Fruit fly (Drosophila melanogaster) whole organism, embryonic: ENCODE results near the gene NfI.

ENCODE experiments used
- Adf1 ChIP-seq: fragments of 200-800 bp; sonication (Bioruptor generic); IDR thresholded peaks from 2 replicates; pipeline ENCODE4 v1.3.6; 2022; ENCODE audit warnings: missing biosample characterization, missing genetic modification characterization
- Blimp-1 ChIP-seq: fragments of 200-800 bp; sonication (Bioruptor generic); optimal IDR thresholded peaks from 3 replicates; lab custom pipeline; 2018; ENCODE audit warnings: missing biosample characterization, missing genetic modification characterization, mild to moderate bottlenecking, moderate library complexity, missing genetic modification reagents
- CG11456 ChIP-seq: fragments of 200-800 bp; sonication (Bioruptor generic); IDR thresholded peaks from 3 replicates; pipeline ENCODE4 v1.3.6; 2022; ENCODE audit warnings: missing biosample characterization, missing genetic modification characterization
- CG11723 ChIP-seq: fragments of 200-800 bp; sonication (Bioruptor generic); optimal IDR thresholded peaks from 2 replicates; lab custom pipeline; 2017; ENCODE audit warnings: missing biosample characterization, mild to moderate bottlenecking, missing genetic modification characterization
- CG12219 ChIP-seq: fragments of 200-800 bp; sonication (Bioruptor generic); optimal IDR thresholded peaks from 3 replicates; lab custom pipeline; 2018; ENCODE audit warnings: missing biosample characterization, mild to moderate bottlenecking, missing genetic modification characterization
- CG13894 ChIP-seq: fragments of 200-800 bp; sonication (Bioruptor generic); optimal IDR thresholded peaks from 3 replicates; lab custom pipeline; 2018; ENCODE audit warnings: missing biosample characterization, mild to moderate bottlenecking, missing genetic modification characterization, moderate library complexity
- CG1647 ChIP-seq: fragments of 200-800 bp; sonication (Bioruptor generic); optimal IDR thresholded peaks from 3 replicates; lab custom pipeline; 2016; ENCODE audit warnings: missing biosample characterization, missing genetic modification characterization
- CG18764 ChIP-seq: fragments of 200-800 bp; sonication (Bioruptor generic); optimal IDR thresholded peaks from 3 replicates; lab custom pipeline; 2016; ENCODE audit warnings: missing biosample characterization, missing genetic modification characterization
- CG2199 ChIP-seq: fragments of 200-800 bp; sonication (Bioruptor generic); IDR thresholded peaks from 3 replicates; pipeline ENCODE4 v1.3.6; 2022; ENCODE audit warnings: missing biosample characterization, missing genetic modification characterization
- CG30020 ChIP-seq: fragments of 200-800 bp; optimal IDR thresholded peaks from 2 replicates; lab custom pipeline; 2019; ENCODE audit warnings: missing biosample characterization, mild to moderate bottlenecking, missing genetic modification characterization, moderate library complexity
- CG32767 ChIP-seq: fragments of 200-800 bp; sonication (Bioruptor generic); IDR thresholded peaks from 2 replicates; pipeline ENCODE4 v1.3.6; 2022; ENCODE audit warnings: missing biosample characterization, missing genetic modification characterization
- CG7928 ChIP-seq: fragments of 200-800 bp; sonication (Bioruptor generic); optimal IDR thresholded peaks from 2 replicates; lab custom pipeline; 2017; ENCODE audit warnings: missing biosample characterization, mild to moderate bottlenecking, missing genetic modification characterization
- CG8290 ChIP-seq, 3 experiments: fragments of 200-800 bp; sonication (Bioruptor generic); optimal IDR thresholded peaks; 2 replicates each; lab custom pipeline; 2016 to 2019; ENCODE audit warnings: missing biosample characterization in 3 of 3, missing genetic modification characterization in 3 of 3, mild to moderate bottlenecking in 2 of 3, moderate library complexity in 1 of 3
- CG8478 ChIP-seq: fragments of >200 bp; optimal IDR thresholded peaks from 2 replicates; lab custom pipeline; 2018
- CG8765 ChIP-seq: fragments of 200-800 bp; sonication (Bioruptor generic); IDR thresholded peaks from 2 replicates; pipeline ENCODE4 v1.3.6; 2022; ENCODE audit warnings: missing biosample characterization, missing genetic modification characterization
- Ets65A ChIP-seq: fragments of 200-800 bp; sonication (Bioruptor generic); peaks from one replicate; lab custom pipeline; 2016; ENCODE audit warnings: missing biosample characterization, missing genetic modification characterization
- Ets97D ChIP-seq: fragments of 200-800 bp; sonication (Bioruptor generic); optimal IDR thresholded peaks from 3 replicates; lab custom pipeline; 2016; ENCODE audit warnings: missing biosample characterization, missing genetic modification characterization
- Gsc ChIP-seq: fragments of 200-800 bp; sonication (Bioruptor generic); IDR thresholded peaks from 2 replicates; pipeline ENCODE4 v1.3.6; 2022; ENCODE audit warnings: missing biosample characterization, missing genetic modification characterization
- Sry-β ChIP-seq: fragments of 200-800 bp; sonication (Bioruptor generic); optimal IDR thresholded peaks from 2 replicates; lab custom pipeline; 2018; ENCODE audit warnings: missing biosample characterization, mild to moderate bottlenecking, missing genetic modification characterization, moderate library complexity
- Sry-δ ChIP-seq: fragments of 200-800 bp; sonication (Bioruptor generic); optimal IDR thresholded peaks from 2 replicates; lab custom pipeline; 2016; ENCODE audit warnings: missing biosample characterization, missing genetic modification characterization
- Xbp1 ChIP-seq: fragments of 200-800 bp; sonication (Bioruptor generic); optimal IDR thresholded peaks from 3 replicates; lab custom pipeline; 2016; ENCODE audit warnings: missing biosample characterization, mild to moderate bottlenecking, missing genetic modification characterization
- ci ChIP-seq: fragments of 200-800 bp; sonication (Bioruptor generic); IDR thresholded peaks from 3 replicates; pipeline ENCODE4 v1.3.6; 2022; ENCODE audit warnings: missing biosample characterization, missing genetic modification characterization
- dan ChIP-seq: fragments of 200-800 bp; sonication (Bioruptor generic); IDR thresholded peaks from 2 replicates; pipeline ENCODE4 v1.3.6; 2022; ENCODE audit warnings: missing biosample characterization, missing genetic modification characterization
- dmrt99B ChIP-seq: fragments of 200-800 bp; sonication (Bioruptor generic); optimal IDR thresholded peaks from 2 replicates; lab custom pipeline; 2018; ENCODE audit warnings: missing biosample characterization, mild to moderate bottlenecking, missing genetic modification characterization, moderate library complexity
- ewg ChIP-seq: fragments of 200-800 bp; sonication (Bioruptor generic); optimal IDR thresholded peaks from 3 replicates; lab custom pipeline; 2017; ENCODE audit warnings: mild to moderate bottlenecking, missing biosample characterization, missing genetic modification reagents, missing genetic modification characterization
- ind ChIP-seq: fragments of 200-800 bp; sonication (Bioruptor generic); optimal IDR thresholded peaks from 3 replicates; lab custom pipeline; 2016; ENCODE audit warnings: missing biosample characterization, missing genetic modification characterization
- kah ChIP-seq: fragments of 200-800 bp; sonication (Bioruptor generic); optimal IDR thresholded peaks from 2 replicates; lab custom pipeline; 2018; ENCODE audit warnings: missing biosample characterization, mild to moderate bottlenecking, missing genetic modification characterization
- ken ChIP-seq: fragments of 200-800 bp; sonication (Bioruptor generic); IDR thresholded peaks from 3 replicates; pipeline ENCODE4 v1.3.6; 2022; ENCODE audit warnings: missing biosample characterization, missing genetic modification characterization
- repo ChIP-seq: fragments of 200-800 bp; sonication (Bioruptor generic); optimal IDR thresholded peaks from 2 replicates; lab custom pipeline; 2016; ENCODE audit warnings: missing biosample characterization, missing genetic modification characterization
- sc ChIP-seq, 3 experiments: fragments of >200 bp in 2 of 3; fragments of 200-800 bp in 1 of 3; sonication (Bioruptor generic) in 1 of 3; optimal IDR thresholded peaks; 2 replicates in 2 of 3; 3 replicates in 1 of 3; lab custom pipeline; 2017; ENCODE audit warnings: mild to moderate bottlenecking in 1 of 3, missing biosample characterization in 1 of 3, missing genetic modification characterization in 1 of 3, missing genetic modification reagents in 1 of 3
- slbo ChIP-seq: fragments of 200-800 bp; sonication (Bioruptor generic); IDR thresholded peaks from 2 replicates; pipeline ENCODE4 v1.3.6; 2022; ENCODE audit warnings: missing biosample characterization, missing genetic modification characterization
- stc ChIP-seq: fragments of 200-800 bp; sonication (Bioruptor generic); IDR thresholded peaks from 2 replicates; pipeline ENCODE4 v1.3.6; 2022; ENCODE audit warnings: missing biosample characterization, missing genetic modification characterization
- stwl ChIP-seq: fragments of 200-800 bp; sonication (Bioruptor generic); optimal IDR thresholded peaks from 3 replicates; lab custom pipeline; 2018; ENCODE audit warnings: missing biosample characterization, mild to moderate bottlenecking, missing genetic modification characterization, moderate library complexity
- sug ChIP-seq: fragments of 200-800 bp; optimal IDR thresholded peaks from 2 replicates; lab custom pipeline; 2019; ENCODE audit warnings: missing biosample characterization, mild to moderate bottlenecking, missing genetic modification characterization, moderate library complexity
- tx ChIP-seq: fragments of 200-800 bp; sonication (Bioruptor generic); optimal IDR thresholded peaks from 2 replicates; lab custom pipeline; 2016; ENCODE audit warnings: missing biosample characterization, missing genetic modification characterization
- unc-4 ChIP-seq: fragments of 200-800 bp; sonication (Bioruptor generic); IDR thresholded peaks from 2 replicates; pipeline ENCODE4 v1.3.6; 2022; ENCODE audit warnings: missing biosample characterization, missing genetic modification characterization; ENCODE audit not compliant: partially characterized antibody

Gene NfI

DNA sequence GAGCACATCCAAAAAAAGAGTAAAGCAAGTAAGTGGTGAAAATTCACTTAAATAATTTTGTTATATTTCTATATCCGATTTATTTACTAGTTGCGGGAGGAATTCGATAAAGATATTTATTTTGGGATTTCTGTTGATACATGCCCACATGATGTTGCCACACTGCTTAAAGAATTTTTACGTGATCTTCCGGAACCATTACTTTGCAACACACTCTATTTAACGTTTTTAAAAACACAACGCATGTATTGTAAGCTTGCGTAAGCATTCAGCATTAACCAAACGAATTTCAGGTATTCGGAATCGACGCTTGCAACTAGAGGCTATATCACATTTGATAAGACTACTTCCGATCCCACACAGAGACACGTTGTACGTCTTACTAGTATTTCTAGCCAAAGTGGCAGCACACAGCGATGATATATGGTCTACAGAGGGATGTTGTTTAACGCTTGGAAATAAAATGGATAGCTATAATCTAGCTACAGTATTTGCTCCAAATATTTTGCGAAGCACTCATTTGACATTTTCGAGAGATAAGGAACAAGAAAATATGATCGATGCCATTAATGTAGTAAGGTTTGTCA lies 14.6 kb downstream of the NfI start:
- TF ChIP-seq sc (optimal IDR thresholded peaks at IDR 0.05; lab: Kevin White, UChicago), result no peak
- no peak for TF ChIP-seq sc (GFP tag; optimal IDR thresholded peaks at IDR 0.05; lab: Kevin White, UChicago)
- peak; percentile 15 for TF ChIP-seq Sry-δ (GFP tag; lab: Kevin White, UChicago)
- peak; percentile 92; the same call in 2 of the 3 replicates for TF ChIP-seq CG2199 (GFP tag; lab: Robert Waterston, UW)
- no peak for TF ChIP-seq kah (GFP tag; lab: Kevin White, UChicago)
- TF ChIP-seq Sry-β, result peak; percentile 66
- TF ChIP-seq CG8290 (GFP tag; optimal IDR thresholded peaks at IDR 0.05; lab: Kevin White, UChicago), result peak; percentile 62
- peak; percentile 24 to 30 for TF ChIP-seq CG8290 (tag; optimal IDR thresholded peaks at IDR 0.05; lab: Kevin White, UChicago)
- TF ChIP-seq Ets65A, result peak; percentile 89
- TF ChIP-seq sug (tag; lab: Kevin White, UChicago), result peak; percentile 60
- peak; percentile 2 for TF ChIP-seq CG11723
- no peak for TF ChIP-seq dmrt99B (tag; lab: Kevin White, UChicago)
- peak; percentile 71 for TF ChIP-seq CG30020 (tag; lab: Kevin White, UChicago)
- TF ChIP-seq stwl (tag; lab: Kevin White, UChicago), result peak; percentile 51
- TF ChIP-seq, all 482 proteins: peak for 9

DNA sequence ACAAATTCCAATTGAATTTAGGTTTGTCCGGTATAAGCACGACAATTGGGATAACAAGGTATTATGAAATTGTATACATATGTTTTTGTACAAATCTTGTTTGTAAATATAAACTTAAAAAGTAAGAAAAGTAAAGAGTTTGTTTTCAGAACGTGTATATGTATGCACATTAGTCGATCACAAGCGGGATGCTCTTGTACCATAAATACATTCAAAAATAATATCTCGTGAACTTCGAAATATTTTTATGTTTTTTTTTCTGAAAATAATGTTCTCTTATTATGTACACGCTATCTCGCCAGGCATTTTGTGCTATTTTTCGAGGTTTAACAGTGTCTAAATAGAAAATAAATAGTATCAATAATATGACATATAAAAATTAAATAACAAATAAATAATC lies 21.5 kb downstream of the NfI start, which contains the start of gene RhoGAP102A:
Gene RhoGAP102A, plus strand, starts transcription at position 301 of the 400 bp plus-strand sequence.
- TF ChIP-seq Adf1 (GFP tag; lab: Robert Waterston, UW), result no peak
- no peak for TF ChIP-seq Xbp1 (GFP tag; lab: Kevin White, UChicago)
- no peak for TF ChIP-seq tx (GFP tag; lab: Kevin White, UChicago)
- TF ChIP-seq ken (GFP tag; lab: Robert Waterston, UW), result no peak
- TF ChIP-seq CG8478 (lab: Kevin White, UChicago), result no peak
- no peak for TF ChIP-seq CG11456 (GFP tag; lab: Robert Waterston, UW)
- TF ChIP-seq repo, result no peak
- TF ChIP-seq CG18764 (GFP tag; lab: Kevin White, UChicago), result no peak

DNA sequence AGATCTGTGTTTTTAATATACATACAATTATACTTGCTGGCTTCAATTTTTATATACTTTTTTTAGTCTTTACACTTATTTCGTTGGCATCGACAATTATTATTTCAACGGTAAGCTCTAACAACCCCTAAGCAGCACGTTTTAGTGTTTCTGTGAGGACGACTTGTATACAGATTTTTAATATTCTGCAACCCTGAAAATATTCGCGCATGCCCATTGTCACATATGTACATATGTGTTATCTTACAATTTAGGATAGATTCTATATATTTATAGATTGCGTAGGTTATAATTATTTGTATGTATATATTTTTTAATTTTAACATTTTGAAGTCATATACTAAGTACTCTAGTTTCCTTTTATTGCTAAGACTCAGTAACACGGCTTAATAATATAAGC lies 23.0 kb downstream of the NfI start, which contains the start of gene dpr7:
Gene dpr7, minus strand, starts transcription at position 154 of the 400 bp plus-strand sequence.
- TF ChIP-seq ind (GFP tag; lab: Kevin White, UChicago) (no peak), unc-4 (no peak), Ets97D (no peak), Blimp-1 (GFP tag; lab: Kevin White, UChicago) (no peak), CG30020 (tag; lab: Kevin White, UChicago) (peak; percentile 61), Gsc (GFP tag; lab: Robert Waterston, UW) (no peak), ewg (GFP tag; lab: Kevin White, UChicago) (peak; percentile 87), CG13894 (peak; percentile 61), slbo (GFP tag; lab: Robert Waterston, UW) (no peak), CG7928 (peak; percentile 53), CG32767 (GFP tag; lab: Robert Waterston, UW) (no peak), dan (GFP tag; lab: Robert Waterston, UW) (no peak), ci (GFP tag; lab: Robert Waterston, UW) (no peak), CG12219 (GFP tag; lab: Kevin White, UChicago) (no peak), CG8765 (GFP tag; lab: Robert Waterston, UW) (no peak), CG1647 (GFP tag; lab: Kevin White, UChicago) (no peak), stwl (tag; lab: Kevin White, UChicago) (no peak), stc (no peak)
- TF ChIP-seq, all 482 proteins: peak for 4
